Fruit fly (Drosophila melanogaster): ENCODE measurements around the gene CG43133.

The CG43133 gene

DNA sequence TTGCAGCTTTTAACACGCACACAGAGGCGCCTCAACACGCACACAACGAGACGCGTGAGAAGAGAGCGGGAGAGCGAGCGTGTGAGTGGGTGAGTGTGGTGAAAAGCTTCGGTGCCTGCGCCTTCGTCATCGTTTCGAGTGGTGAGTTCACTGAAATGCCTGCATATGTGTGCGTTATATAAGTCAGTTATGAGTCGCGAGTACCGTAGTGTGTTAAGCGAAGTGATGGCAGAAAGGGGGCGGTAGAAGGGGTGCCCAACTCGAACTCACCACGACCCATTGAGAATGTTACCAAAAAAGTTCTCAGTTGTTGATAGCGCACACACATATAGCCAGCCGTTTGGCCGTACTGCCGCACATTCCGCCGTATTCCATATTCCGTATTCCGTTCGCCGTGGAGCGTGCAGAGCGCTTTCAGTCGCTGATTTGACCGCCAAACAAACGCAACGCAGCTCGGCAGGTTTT lies 25.0 kb upstream of the CG43133 start, which contains the start of gene Frq1:
Frq1 (plus strand) TSS at position 415 of the 465 bp plus-strand sequence.
- no peak for TF ChIP-seq ara (GFP tag; IDR thresholded peaks at IDR 0.05)
- TF ChIP-seq CG31441 (GFP tag; IDR thresholded peaks at IDR 0.05) = no peak
- TF ChIP-seq sd (tag; optimal IDR thresholded peaks at IDR 0.05) = peak; percentile 22
- peak; percentile 74 for TF ChIP-seq abd-A (tag; optimal IDR thresholded peaks at IDR 0.05)
- no peak for TF ChIP-seq CG8290 (GFP tag; optimal IDR thresholded peaks at IDR 0.05)
- peak in 1 of 2 experiments; percentile 27 for TF ChIP-seq CG8290 (tag; optimal IDR thresholded peaks at IDR 0.05)
- TF ChIP-seq CG15011 (GFP tag; optimal IDR thresholded peaks at IDR 0.05) = no peak
- TF ChIP-seq dm (GFP tag; optimal IDR thresholded peaks at IDR 0.05) = no peak
- TF ChIP-seq repo (GFP tag; optimal IDR thresholded peaks at IDR 0.05) = no peak
- peak; percentile 44 for TF ChIP-seq cg (GFP tag; optimal IDR thresholded peaks at IDR 0.05)
- peak; percentile 41 for TF ChIP-seq Deaf1 (tag; optimal IDR thresholded peaks at IDR 0.05)
- TF ChIP-seq CG17186 (GFP tag; optimal IDR thresholded peaks at IDR 0.05) = no peak
- 0 out of 4 replicates have a peak, but pooled peaks have one; percentile 39 for TF ChIP-seq chinmo (GFP tag; IDR thresholded peaks at IDR 0.05; ENCODE audit: partially characterized antibody)
- TF ChIP-seq lab (GFP tag; optimal IDR thresholded peaks at IDR 0.05) = no peak
- no peak for TF ChIP-seq ssp (GFP tag; IDR thresholded peaks at IDR 0.05)
- no peak for TF ChIP-seq Nf-YC (tag; optimal IDR thresholded peaks at IDR 0.05)
- no peak for TF ChIP-seq CG4707 (GFP tag; optimal IDR thresholded peaks at IDR 0.05)
- TF ChIP-seq NfI (GFP tag; optimal IDR thresholded peaks at IDR 0.05) = no peak
- TF ChIP-seq Med (GFP tag) = peak; percentile 73
- no peak for TF ChIP-seq Dbx (GFP tag; IDR thresholded peaks at IDR 0.05)
- TF ChIP-seq da (GFP tag; optimal IDR thresholded peaks at IDR 0.05) = no peak
- peak in 1 of 2 experiments; percentile 94 for TF ChIP-seq Pdp1 (GFP tag; optimal IDR thresholded peaks at IDR 0.05)
- peak; percentile 21 for TF ChIP-seq CG13894 (tag; optimal IDR thresholded peaks at IDR 0.05)
- no peak for TF ChIP-seq Scr (GFP tag; IDR thresholded peaks at IDR 0.05; ENCODE audit: partially characterized antibody)
- TF ChIP-seq CG1647 (GFP tag; optimal IDR thresholded peaks at IDR 0.05) = no peak
- peak; percentile 61 for TF ChIP-seq crol (GFP tag; IDR thresholded peaks at IDR 0.05)
- peak; percentile 25 to 31 for TF ChIP-seq Trl (optimal IDR thresholded peaks at IDR 0.05)
- no peak for TF ChIP-seq Trl (GFP tag; optimal IDR thresholded peaks at IDR 0.05)
- TF ChIP-seq Lpt (GFP tag; optimal IDR thresholded peaks at IDR 0.05) = no peak
- TF ChIP-seq CG1529 (GFP tag; optimal IDR thresholded peaks at IDR 0.05) = no peak
- no peak for TF ChIP-seq H15 (GFP tag; IDR thresholded peaks at IDR 0.05)

DNA sequence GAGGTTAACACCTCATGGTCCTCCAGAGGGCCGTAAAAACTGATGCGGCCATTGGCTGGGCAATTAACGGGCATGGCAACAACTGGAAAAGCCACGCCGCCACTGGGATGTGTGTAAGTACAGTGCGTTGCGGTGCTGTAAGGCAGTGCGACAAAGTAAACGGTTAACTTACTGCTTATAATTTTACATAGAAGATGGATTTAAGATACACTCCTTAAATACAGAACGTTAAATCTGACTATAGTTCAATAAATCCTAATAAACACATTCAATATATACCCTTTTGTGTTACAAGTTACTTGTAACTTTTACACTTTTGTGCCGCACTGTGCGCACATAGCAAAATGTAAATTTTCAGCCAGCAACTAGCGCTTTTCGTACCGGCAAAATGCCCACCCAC lies 23.0 kb upstream of the CG43133 start:
- TF ChIP-seq wek (GFP tag; optimal IDR thresholded peaks at IDR 0.05) (no peak), CG10321 (GFP tag; IDR thresholded peaks at IDR 0.05) (no peak), CG11695 (GFP tag; IDR thresholded peaks at IDR 0.05) (peak; percentile 56; the same call in 1 of the 3 replicates), eve (GFP tag; optimal IDR thresholded peaks at IDR 0.05) (no peak), CG10274 (GFP tag; optimal IDR thresholded peaks at IDR 0.05) (no peak), Nf-YC (tag; optimal IDR thresholded peaks at IDR 0.05) (no peak), MESR4 (GFP tag; optimal IDR thresholded peaks at IDR 0.05) (no peak), CG31388 (GFP tag; optimal IDR thresholded peaks at IDR 0.05) (no peak), Meics (GFP tag; optimal IDR thresholded peaks at IDR 0.05) (peak; percentile 36), scrt (GFP tag; optimal IDR thresholded peaks at IDR 0.05) (no peak), CG9932 (GFP tag; IDR thresholded peaks at IDR 0.05) (0 out of 2 replicates have a peak, but pooled peaks have one; percentile 20), Sox100B (GFP tag; optimal IDR thresholded peaks at IDR 0.05) (no peak), Hmr (GFP tag; optimal IDR thresholded peaks at IDR 0.05) (peak; percentile 4), CG4617 (GFP tag; optimal IDR thresholded peaks at IDR 0.05; ENCODE audit: borderline replicate concordance) (no peak), CG17802 (tag; optimal IDR thresholded peaks at IDR 0.05) (no peak), Ptx1 (GFP tag; IDR thresholded peaks at IDR 0.05) (peak; percentile 41; the same call in 1 of the 2 replicates), CG6272 (GFP tag; IDR thresholded peaks at IDR 0.05) (no peak), dmrt99B (tag; optimal IDR thresholded peaks at IDR 0.05) (peak; percentile 21), Ets65A (GFP tag) (no peak), CG14710 (tag; optimal IDR thresholded peaks at IDR 0.05) (no peak), slbo (GFP tag; IDR thresholded peaks at IDR 0.05) (peak; percentile 9; the same call in 1 of the 2 replicates), Abd-B (GFP tag; optimal IDR thresholded peaks at IDR 0.05) (no peak)
